Worm (Caenorhabditis elegans) whole organism, mixed stage, embryonic: Measurements from ENCODE around the gene ogr-2.
A peak's percentile ranks its signal among the peaks of the same experiment; 100 is the strongest.

ENCODE experiments used
- M03D4.4 ChIP-seq: sonication (generic microtip); optimal IDR thresholded peaks from 2 replicates; lab custom pipeline; 2017; ENCODE audit warnings: mild to moderate bottlenecking, missing genetic modification characterization, missing compliant biosample characterization
- bed-3 ChIP-seq: fragments of 200-800 bp; sonication (Bioruptor generic); optimal IDR thresholded peaks from 3 replicates; lab custom pipeline; 2018; ENCODE audit warnings: mild to moderate bottlenecking, missing genetic modification characterization, moderate library complexity, missing compliant biosample characterization
- blmp-1 ChIP-seq: fragments of 150-350 bp; optimal IDR thresholded peaks from 2 replicates; lab custom pipeline; 2014; ENCODE audit warnings: missing biosample characterization, missing genetic modification characterization
- ceh-39 ChIP-seq: fragments of 150-350 bp; optimal IDR thresholded peaks from 2 replicates; lab custom pipeline; 2014; ENCODE audit warnings: missing biosample characterization, missing genetic modification characterization
- ceh-83 ChIP-seq: fragments of 200-800 bp; sonication (Bioruptor generic); optimal IDR thresholded peaks from 2 replicates; lab custom pipeline; 2018; ENCODE audit warnings: mild to moderate bottlenecking, missing genetic modification characterization, missing compliant biosample characterization
- ces-1 ChIP-seq: fragments of 150-350 bp; optimal IDR thresholded peaks from 2 replicates; lab custom pipeline; 2014; ENCODE audit warnings: missing biosample characterization, missing genetic modification reagents, missing genetic modification characterization
- cnd-1 ChIP-seq: fragments of 200-800 bp; sonication (Bioruptor generic); optimal IDR thresholded peaks from 2 replicates; lab custom pipeline; 2018; ENCODE audit warnings: mild to moderate bottlenecking, missing genetic modification characterization, missing compliant biosample characterization
- drap-1 ChIP-seq: fragments of 200-800 bp; sonication (Bioruptor generic); optimal IDR thresholded peaks from 3 replicates; lab custom pipeline; 2018; ENCODE audit warnings: mild to moderate bottlenecking, missing genetic modification characterization, missing compliant biosample characterization
- elt-3 ChIP-seq: fragments of 150-350 bp; optimal IDR thresholded peaks from 2 replicates; lab custom pipeline; 2014; ENCODE audit warnings: missing biosample characterization, missing genetic modification characterization
- flh-1 ChIP-seq: fragments of 200-800 bp; sonication (Bioruptor generic); optimal IDR thresholded peaks from 2 replicates; lab custom pipeline; 2018; ENCODE audit warnings: mild to moderate bottlenecking, missing genetic modification characterization, moderate library complexity, missing compliant biosample characterization
- ham-2 ChIP-seq: fragments of 200-800 bp; sonication (Bioruptor generic); optimal IDR thresholded peaks from 2 replicates; lab custom pipeline; 2018; ENCODE audit warnings: mild to moderate bottlenecking, missing genetic modification characterization, missing compliant biosample characterization
- hlh-1 ChIP-seq: fragments of 150-350 bp; optimal IDR thresholded peaks from 2 replicates; lab custom pipeline; 2014; ENCODE audit warnings: missing biosample characterization, missing genetic modification reagents, missing genetic modification characterization
- lin-13 ChIP-seq: fragments of 150-350 bp; optimal IDR thresholded peaks from 2 replicates; lab custom pipeline; 2014; ENCODE audit warnings: missing biosample characterization, missing genetic modification characterization
- lin-32 ChIP-seq: fragments of 200-800 bp; sonication (Bioruptor generic); optimal IDR thresholded peaks from 2 replicates; lab custom pipeline; 2018; ENCODE audit warnings: mild to moderate bottlenecking, missing genetic modification characterization, missing compliant biosample characterization
- lsy-2 ChIP-seq: fragments of 150-350 bp; optimal IDR thresholded peaks from 2 replicates; lab custom pipeline; 2014; ENCODE audit warnings: missing biosample characterization, missing genetic modification characterization
- mep-1 ChIP-seq: fragments of 150-350 bp; optimal IDR thresholded peaks from 2 replicates; lab custom pipeline; 2017; ENCODE audit warnings: missing biosample characterization, missing genetic modification reagents, missing genetic modification characterization, inconsistent platforms
- nhr-2 ChIP-seq: fragments of 150-350 bp; optimal IDR thresholded peaks from 2 replicates; lab custom pipeline; 2014; ENCODE audit warnings: missing biosample characterization, missing genetic modification characterization
- nhr-237 ChIP-seq: fragments of 150-350 bp; optimal IDR thresholded peaks from 2 replicates; lab custom pipeline; 2014; ENCODE audit warnings: missing biosample characterization, missing genetic modification characterization
- nhr-28 ChIP-seq: fragments of 150-350 bp; optimal IDR thresholded peaks from 2 replicates; lab custom pipeline; 2014; ENCODE audit warnings: missing biosample characterization, missing genetic modification characterization
- pha-4 ChIP-seq: fragments of 150-350 bp; optimal IDR thresholded peaks from 2 replicates; lab custom pipeline; 2018; ENCODE audit warnings: missing biosample characterization, missing genetic modification reagents, missing genetic modification characterization
- snpc-4 ChIP-seq: fragments of 150-350 bp; optimal IDR thresholded peaks from 2 replicates; lab custom pipeline; 2014; ENCODE audit warnings: missing biosample characterization, missing genetic modification characterization
- sptf-1 ChIP-seq: sonication (generic microtip); optimal IDR thresholded peaks from 2 replicates; lab custom pipeline; 2017; ENCODE audit warnings: mild to moderate bottlenecking, missing genetic modification characterization, moderate library complexity, missing compliant biosample characterization
- tbx-8 ChIP-seq: fragments of 200-800 bp; sonication (Bioruptor generic); optimal IDR thresholded peaks from 2 replicates; lab custom pipeline; 2018; ENCODE audit warnings: mild to moderate bottlenecking, missing genetic modification characterization, moderate library complexity, missing compliant biosample characterization
- unc-120 ChIP-seq: sonication (generic microtip); optimal IDR thresholded peaks from 2 replicates; lab custom pipeline; 2017; ENCODE audit warnings: missing genetic modification characterization, missing compliant biosample characterization; ENCODE audit not compliant: poor library complexity, severe bottlenecking
- unc-62 ChIP-seq: fragments of 150-350 bp; optimal IDR thresholded peaks from 2 replicates; lab custom pipeline; 2014; ENCODE audit warnings: missing biosample characterization, missing genetic modification reagents, missing genetic modification characterization
- zip-8 ChIP-seq: fragments of 150-350 bp; optimal IDR thresholded peaks from 2 replicates; lab custom pipeline; 2014; ENCODE audit warnings: missing biosample characterization, missing genetic modification characterization

ogr-2 gene

ce11 chrII:10028195-10028594 is 12.7 kb upstream of the ogr-2 start, which contains the start of gene F52H3.6:
TSS of gene F52H3.6 (minus strand) at chrII:10028422.
- TF ChIP-seq drap-1 (GFP tag; lab: Kevin White, UChicago) (no peak), zip-8 (tag; lab: Kevin White, UChicago) (no peak), lin-13 (tag; lab: Kevin White, UChicago) (no peak), ces-1 (GFP tag; lab: Kevin White, UChicago) (no peak)

DNA sequence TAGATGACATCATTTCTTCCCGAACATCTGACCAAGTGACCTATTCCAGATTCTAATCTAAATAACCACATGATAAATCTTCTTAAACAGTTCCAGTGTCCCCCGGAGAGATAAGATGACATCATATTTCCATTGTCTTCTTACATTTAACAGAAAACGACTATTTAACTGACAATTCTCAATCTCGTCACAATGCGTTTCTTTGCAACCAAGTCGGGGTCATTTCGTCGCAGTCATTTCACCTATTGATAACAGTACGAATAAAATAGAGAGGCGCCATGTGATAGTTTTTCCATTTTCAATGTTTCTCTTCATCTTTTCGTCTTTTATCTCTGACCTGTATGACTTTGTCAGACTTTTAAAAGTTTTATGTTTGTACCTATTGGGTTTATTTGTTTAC is 11.9 kb upstream of the ogr-2 start:
- TF ChIP-seq hlh-1 (tag; lab: Kevin White, UChicago) (no peak), lin-32 (GFP tag; lab: Kevin White, UChicago) (no peak), pha-4 (tag; lab: Kevin White, UChicago) (no peak)

- TF ChIP-seq cnd-1 (no peak), unc-120 (tag; lab: Kevin White, UChicago) (no peak), bed-3 (GFP tag; lab: Kevin White, UChicago) (no peak), ceh-39 (tag; lab: Kevin White, UChicago) (no peak), elt-3 (tag; lab: Kevin White, UChicago) (no peak), M03D4.4 (tag; lab: Kevin White, UChicago) (no peak), blmp-1 (tag; lab: Kevin White, UChicago) (no peak)
These were observed 11.0 kb upstream of the ogr-2 start, which contains the start of gene ttc-36 for ce11 chrII:10029890-10030289. TSS of gene ttc-36 (plus strand) at chrII:10030190.

DNA sequence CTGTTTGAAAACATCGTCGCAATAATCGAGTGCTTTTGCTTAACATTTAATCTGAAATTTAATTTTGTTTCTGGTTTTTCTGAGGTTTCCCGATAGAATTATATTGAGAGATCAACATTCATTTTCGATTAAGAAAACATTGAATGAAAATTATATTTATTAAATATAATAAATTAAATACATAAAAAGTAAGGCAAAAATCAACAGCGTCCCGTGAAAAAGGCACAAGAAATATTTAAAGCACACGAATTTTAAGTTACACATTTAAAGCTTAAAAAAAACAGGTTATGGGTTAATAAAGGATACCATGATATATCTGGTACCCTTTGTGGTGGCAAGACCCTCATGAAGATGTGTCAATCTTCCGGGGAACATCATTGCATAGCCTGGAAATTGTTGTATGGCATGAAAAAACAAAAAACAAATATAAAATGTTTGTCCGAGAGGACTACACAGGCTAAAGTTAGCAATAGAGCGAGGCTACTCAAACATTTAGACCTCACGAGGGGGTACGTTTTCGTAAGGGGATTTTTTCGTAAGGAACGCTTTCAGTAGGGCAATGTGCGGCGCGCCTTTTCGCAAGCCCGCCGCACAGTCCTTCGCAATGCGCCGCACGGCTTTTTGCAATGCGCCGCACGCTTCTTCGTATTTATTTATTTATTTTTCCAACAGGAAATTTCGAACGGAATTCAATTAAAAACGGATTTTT is 7.6 kb upstream of the ogr-2 start, which contains the start of gene mtcu-2:
TSS of gene mtcu-2 (minus strand) at position 51 of the 709 bp plus-strand sequence.
- TF ChIP-seq mep-1 (tag; lab: Kevin White, UChicago): peak; percentile 59
- peak; percentile 60 for TF ChIP-seq lsy-2
- peak; percentile 46 for TF ChIP-seq drap-1 (GFP tag; lab: Kevin White, UChicago)
- TF ChIP-seq sptf-1 (tag; lab: Kevin White, UChicago): peak; percentile 71
- peak; percentile 48 for TF ChIP-seq ceh-83
- peak; percentile 35 for TF ChIP-seq nhr-237 (tag; lab: Kevin White, UChicago)
- peak; percentile 63 for TF ChIP-seq pha-4 (tag; lab: Kevin White, UChicago)
- peak; percentile 23 for TF ChIP-seq cnd-1
- TF ChIP-seq ces-1 (GFP tag; lab: Kevin White, UChicago): peak; percentile 59
- peak; percentile 40 for TF ChIP-seq lin-13 (tag; lab: Kevin White, UChicago)

- TF ChIP-seq nhr-2 (tag; lab: Kevin White, UChicago) (no peak), M03D4.4 (tag; lab: Kevin White, UChicago) (no peak), ceh-83 (no peak), ces-1 (GFP tag; lab: Kevin White, UChicago) (no peak), lsy-2 (no peak), lin-32 (GFP tag; lab: Kevin White, UChicago) (no peak), nhr-28 (tag; lab: Kevin White, UChicago) (no peak), unc-62 (no peak), flh-1 (GFP tag; lab: Kevin White, UChicago) (no peak), ceh-39 (tag; lab: Kevin White, UChicago) (no peak), unc-120 (tag; lab: Kevin White, UChicago) (no peak), blmp-1 (tag; lab: Kevin White, UChicago) (no peak), nhr-237 (tag; lab: Kevin White, UChicago) (no peak), snpc-4 (tag; lab: Kevin White, UChicago) (no peak), drap-1 (GFP tag; lab: Kevin White, UChicago) (no peak), elt-3 (tag; lab: Kevin White, UChicago) (no peak)
These were observed 5.5 kb upstream of the ogr-2 start for ce11 chrII:10035425-10035824.

DNA sequence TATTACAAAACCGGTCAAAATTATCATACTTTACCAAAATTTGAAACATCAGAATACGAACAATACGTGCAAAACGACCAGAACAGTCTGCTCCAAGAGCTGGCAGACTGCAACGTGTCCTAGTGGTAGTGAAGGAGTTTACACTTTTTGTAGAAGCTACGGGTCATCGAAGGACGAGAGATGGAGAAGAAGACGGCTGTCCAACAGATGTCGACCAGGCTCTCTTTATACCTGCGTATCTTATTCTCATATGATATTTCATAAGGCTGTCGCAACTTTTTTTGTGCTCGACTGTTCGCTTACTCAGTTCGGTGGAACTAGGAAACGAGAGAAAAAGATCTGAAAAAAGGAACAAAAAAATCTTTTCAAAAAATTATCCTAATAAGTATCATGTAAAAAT is 1.1 kb upstream of the ogr-2 start, which contains the start of gene let-268:
TSS of gene let-268 (minus strand) at position 182 of the 400 bp plus-strand sequence.
- TF ChIP-seq hlh-1 (tag; lab: Kevin White, UChicago) (peak; percentile 99), ham-2 (GFP tag; lab: Kevin White, UChicago) (no peak)

ce11 chrII:10044961-10045360 is 4.0 kb downstream of the ogr-2 start, which contains the start of the genes F52H3.11 and bath-38:
TSS of gene F52H3.11 (minus strand) at chrII:10045163.
TSS of gene bath-38 (minus strand) at chrII:10045270.
- no peak for TF ChIP-seq blmp-1 (tag; lab: Kevin White, UChicago)
- TF ChIP-seq elt-3 (tag; lab: Kevin White, UChicago): no peak
- no peak for TF ChIP-seq M03D4.4 (tag; lab: Kevin White, UChicago)
- no peak for TF ChIP-seq tbx-8
- peak; percentile 47 for TF ChIP-seq mep-1 (tag; lab: Kevin White, UChicago)
- no peak for TF ChIP-seq nhr-237 (tag; lab: Kevin White, UChicago)
- TF ChIP-seq lsy-2: peak; percentile 37
- TF ChIP-seq hlh-1 (tag; lab: Kevin White, UChicago): no peak
- no peak for TF ChIP-seq sptf-1 (tag; lab: Kevin White, UChicago)
- TF ChIP-seq drap-1 (GFP tag; lab: Kevin White, UChicago): no peak
- peak; percentile 54 for TF ChIP-seq pha-4 (tag; lab: Kevin White, UChicago)
- peak; percentile 23 for TF ChIP-seq lin-13 (tag; lab: Kevin White, UChicago)
- TF ChIP-seq, all 35 proteins: peak for 4
